Fruit fly (Drosophila melanogaster): Measurements from ENCODE around the gene CG15771.

CG15771 gene

DNA sequence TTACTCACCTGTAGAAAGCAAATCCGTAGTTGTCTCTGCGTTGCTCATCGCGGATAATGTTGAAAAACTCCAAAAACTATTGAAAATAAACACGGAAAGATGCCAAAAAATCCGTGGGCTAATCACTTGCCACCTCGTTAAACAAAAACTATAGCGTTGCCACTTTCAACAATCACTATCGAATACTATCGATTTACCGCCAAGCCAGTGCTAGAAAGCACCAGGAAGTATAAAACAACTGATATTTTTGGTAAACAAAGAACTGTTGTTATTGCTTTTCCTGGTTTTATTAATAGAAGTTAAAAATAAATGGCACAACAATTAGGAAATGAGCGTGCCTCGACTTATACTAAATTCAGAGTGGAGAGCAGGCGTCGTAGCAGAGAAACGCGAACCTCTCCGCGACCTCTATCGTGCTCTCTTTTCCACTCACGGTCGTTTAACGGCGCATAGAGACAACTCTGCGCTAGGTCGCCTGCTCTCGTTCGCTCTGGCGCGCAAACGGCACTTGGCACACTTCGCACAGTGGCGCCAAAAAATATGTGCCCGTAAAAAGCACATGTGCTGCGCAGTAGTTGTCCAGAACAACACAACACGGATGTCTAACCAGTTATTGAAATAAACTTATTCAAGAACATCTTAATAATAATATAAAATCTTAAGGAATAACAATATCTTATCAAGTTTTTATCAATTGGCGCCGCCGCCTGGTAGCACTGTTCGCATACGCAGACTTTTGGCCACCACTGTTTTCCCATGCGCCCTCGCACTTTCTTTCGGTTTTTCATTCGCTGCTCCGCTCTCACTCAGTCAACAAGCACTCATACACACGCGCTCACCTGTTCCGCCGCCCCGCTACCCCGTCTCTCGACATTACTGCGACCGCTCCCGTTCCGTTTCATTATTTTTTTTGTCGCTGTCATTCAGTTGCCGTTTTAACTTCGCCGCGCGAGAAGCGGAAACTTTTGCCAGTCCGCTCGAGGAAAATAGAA, at the start of gene CG15771, which contains the start of gene lin-52 (continued):
- peak; percentile 83 for TF ChIP-seq Sin3A (optimal IDR thresholded peaks at IDR 0.05)
- TF ChIP-seq CG14014 (GFP tag; IDR thresholded peaks at IDR 0.05) = peak; percentile 96
- peak; percentile 90 for TF ChIP-seq Awh (GFP tag; IDR thresholded peaks at IDR 0.05)
- peak; percentile 84 for TF ChIP-seq Spps (tag; optimal IDR thresholded peaks at IDR 0.05)
- TF ChIP-seq zen (tag; optimal IDR thresholded peaks at IDR 0.05) = peak; percentile 84
- TF ChIP-seq lola (GFP tag; optimal IDR thresholded peaks at IDR 0.05) = peak in 1 of 3 experiments; percentile 92
- peak; percentile 89 for TF ChIP-seq Vsx1 (GFP tag; optimal IDR thresholded peaks at IDR 0.05)
- TF ChIP-seq sna (GFP tag; IDR thresholded peaks at IDR 0.05; ENCODE audit: partially characterized antibody) = 0 out of 2 replicates have a peak, but pooled peaks have one; percentile 15
- TF ChIP-seq CG13894 (tag; optimal IDR thresholded peaks at IDR 0.05) = peak; percentile 95
- peak; percentile 94 for TF ChIP-seq CG16815 (GFP tag; optimal IDR thresholded peaks at IDR 0.05)
- peak; percentile 70 for TF ChIP-seq CG3838 (GFP tag; optimal IDR thresholded peaks at IDR 0.05)
- peak; percentile 94 for TF ChIP-seq ara (GFP tag; IDR thresholded peaks at IDR 0.05)
- TF ChIP-seq CG12071 (GFP tag; optimal IDR thresholded peaks at IDR 0.05) = peak; percentile 88
- peak; percentile 52 for TF ChIP-seq disco-r (GFP tag; optimal IDR thresholded peaks at IDR 0.05)
- peak; percentile 91 for TF ChIP-seq nerfin-1 (tag; optimal IDR thresholded peaks at IDR 0.05)
- TF ChIP-seq CG13296 (GFP tag; optimal IDR thresholded peaks at IDR 0.05) = peak; percentile 97
- peak; percentile 71 for TF ChIP-seq Scr (GFP tag; IDR thresholded peaks at IDR 0.05; ENCODE audit: partially characterized antibody)
- TF ChIP-seq Dip2 (GFP tag; IDR thresholded peaks at IDR 0.05) = peak; percentile 72; the same call in 1 of the 2 replicates
- TF ChIP-seq CG17361 (GFP tag; IDR thresholded peaks at IDR 0.05) = peak; percentile 93
- TF ChIP-seq Ravus (GFP tag; IDR thresholded peaks at IDR 0.05) = peak; percentile 62
- peak; percentile 86 for TF ChIP-seq CG4820 (GFP tag; optimal IDR thresholded peaks at IDR 0.05)
- peak; percentile 90 for TF ChIP-seq CG10462 (GFP tag; optimal IDR thresholded peaks at IDR 0.05)
- peak; percentile 64 for TF ChIP-seq knrl (GFP tag; IDR thresholded peaks at IDR 0.05; ENCODE audit: partially characterized antibody)
- TF ChIP-seq shn (GFP tag; optimal IDR thresholded peaks at IDR 0.05) = peak; percentile 43
- TF ChIP-seq CG7987 (GFP tag; optimal IDR thresholded peaks at IDR 0.05) = peak; percentile 79
- TF ChIP-seq Bgb (GFP tag; IDR thresholded peaks at IDR 0.05; ENCODE audit: partially characterized antibody) = peak; percentile 21; the same call in 1 of the 2 replicates
- TF ChIP-seq Chrac-16 (GFP tag; optimal IDR thresholded peaks at IDR 0.05) = peak; percentile 93
- peak; percentile 93 for TF ChIP-seq CG17359 (tag; optimal IDR thresholded peaks at IDR 0.05)
- TF ChIP-seq CG14860 (GFP tag; IDR thresholded peaks at IDR 0.05; ENCODE audit: partially characterized antibody) = no peak
- TF ChIP-seq kay (GFP tag; optimal IDR thresholded peaks at IDR 0.05) = peak; percentile 80
- TF ChIP-seq Jarid2 (GFP tag; optimal IDR thresholded peaks at IDR 0.05) = peak; percentile 58
- TF ChIP-seq mld (GFP tag; IDR thresholded peaks at IDR 0.05; ENCODE audit: partially characterized antibody) = no peak
- peak; percentile 94 for TF ChIP-seq Oaz (GFP tag; IDR thresholded peaks at IDR 0.05)
- TF ChIP-seq en (GFP tag; optimal IDR thresholded peaks at IDR 0.05) = no peak
- peak; percentile 59 for TF ChIP-seq ERR (GFP tag; optimal IDR thresholded peaks at IDR 0.05)
- TF ChIP-seq CG10267 (tag; optimal IDR thresholded peaks at IDR 0.05) = peak; percentile 95
- peak; percentile 81; the same call in 1 of the 2 replicates for TF ChIP-seq bowl (GFP tag; IDR thresholded peaks at IDR 0.05)
- TF ChIP-seq so (GFP tag; IDR thresholded peaks at IDR 0.05) = peak; percentile 95
- peak; percentile 45 for TF ChIP-seq stwl (tag; optimal IDR thresholded peaks at IDR 0.05)
- TF ChIP-seq CG30020 (tag; optimal IDR thresholded peaks at IDR 0.05) = peak; percentile 78
- peak; percentile 98 for TF ChIP-seq Fer1 (GFP tag; optimal IDR thresholded peaks at IDR 0.05)
- peak; percentile 91 for TF ChIP-seq twi (tag; optimal IDR thresholded peaks at IDR 0.05)
- peak; percentile 35 for TF ChIP-seq tx (GFP tag; optimal IDR thresholded peaks at IDR 0.05)
- peak; percentile 97 for TF ChIP-seq CG9727 (GFP tag; optimal IDR thresholded peaks at IDR 0.05)
- peak; percentile 94 for TF ChIP-seq caup (GFP tag; optimal IDR thresholded peaks at IDR 0.05; ENCODE audit: severe bottlenecking)
- TF ChIP-seq Oli (tag; optimal IDR thresholded peaks at IDR 0.05) = peak; percentile 97
- TF ChIP-seq CG12155 (GFP tag; optimal IDR thresholded peaks at IDR 0.05) = peak; percentile 83

All from whole organism, embryonic.